Fruit fly (Drosophila melanogaster): ENCODE results near the gene CG12576.
"Not testable (repeated sequence)": the region's sequence is repeated elsewhere in the genome, so short reads cannot be mapped to it uniquely, and the experiment has no call there.

The CG12576 gene

dm6 chrX:22432929-22433605 lies 49.1 kb downstream of the CG12576 start:
- TF ChIP-seq prd (optimal IDR thresholded peaks at IDR 0.05) (peak in 1 of 2 experiments; percentile 55), lola (GFP tag; optimal IDR thresholded peaks at IDR 0.05) (peak in 2 of 3 experiments; percentile 84 to 100), Hr39 (optimal IDR thresholded peaks at IDR 0.05) (peak; percentile 99), Stat92E (GFP tag; optimal IDR thresholded peaks at IDR 0.05) (peak in 1 of 3 experiments; percentile 93), Trl (optimal IDR thresholded peaks at IDR 0.05) (peak; percentile 59 to 92), CG10565 (GFP tag; optimal IDR thresholded peaks at IDR 0.05) (peak; percentile 96), pan (GFP tag; optimal IDR thresholded peaks at IDR 0.05 in 1 of 2, IDR thresholded peaks at IDR 0.05 in 1 of 2) (peak in 1 of 2 experiments; percentile 82), tup (GFP tag; optimal IDR thresholded peaks at IDR 0.05) (peak; percentile 45), vfl (GFP tag; optimal IDR thresholded peaks at IDR 0.05) (peak; percentile 50), Hr78 (GFP tag; optimal IDR thresholded peaks at IDR 0.05) (peak in 1 of 2 experiments; percentile 86), Dfd (GFP tag; optimal IDR thresholded peaks at IDR 0.05) (peak in 1 of 2 experiments; percentile 96), Eip74EF (GFP tag; optimal IDR thresholded peaks at IDR 0.05) (peak in 1 of 2 experiments; percentile 78), yki (optimal IDR thresholded peaks at IDR 0.05) (peak; percentile 100), ftz-f1 (GFP tag; optimal IDR thresholded peaks at IDR 0.05) (peak; percentile 54)
- TF ChIP-seq prd (GFP tag; IDR thresholded peaks at IDR 0.05); Trl (GFP tag; optimal IDR thresholded peaks at IDR 0.05); pan (optimal IDR thresholded peaks at IDR 0.05): not testable (repeated sequence)

Data from whole organism, embryonic.